Fruit fly (Drosophila melanogaster) whole organism, pupa: ENCODE data around the gene CG7376.

Experiments
- CG12605 ChIP-seq: fragments of 200-800 bp; sonication (Bioruptor generic); IDR thresholded peaks from 2 replicates; pipeline ENCODE4 v1.3.6; 2022; ENCODE audit warnings: missing biosample characterization, missing genetic modification characterization
- CG13204 ChIP-seq: fragments of 200-800 bp; sonication (Bioruptor generic); optimal IDR thresholded peaks from 2 replicates; lab custom pipeline; 2018; ENCODE audit warnings: missing biosample characterization, mild to moderate bottlenecking, missing genetic modification characterization, moderate library complexity
- CG14655 ChIP-seq: fragments of 200-800 bp; sonication (Bioruptor generic); optimal IDR thresholded peaks from 3 replicates; lab custom pipeline; 2017; ENCODE audit warnings: mild to moderate bottlenecking, missing biosample characterization, missing genetic modification reagents, missing genetic modification characterization
- CG4496 ChIP-seq: fragments of 200-800 bp; sonication (Bioruptor generic); IDR thresholded peaks from 3 replicates; pipeline ENCODE4 v1.3.6; 2022; ENCODE audit warnings: missing biosample characterization, missing genetic modification characterization
- CG8159 ChIP-seq: fragments of 200-800 bp; sonication (Bioruptor generic); optimal IDR thresholded peaks from 3 replicates; lab custom pipeline; 2018; ENCODE audit warnings: missing biosample characterization, mild to moderate bottlenecking, missing genetic modification characterization, moderate library complexity
- CG9948 ChIP-seq: fragments of 200-800 bp; sonication (Bioruptor generic); optimal IDR thresholded peaks from 2 replicates; lab custom pipeline; 2018; ENCODE audit warnings: missing biosample characterization, mild to moderate bottlenecking, missing genetic modification characterization, moderate library complexity
- EcR ChIP-seq: fragments of 200-800 bp; sonication (Bioruptor generic); optimal IDR thresholded peaks from 3 replicates; lab custom pipeline; 2019; ENCODE audit warnings: missing biosample characterization, missing genetic modification characterization, mild to moderate bottlenecking, moderate library complexity, missing genetic modification reagents
- Pif1A ChIP-seq: fragments of 200-800 bp; sonication (Bioruptor generic); optimal IDR thresholded peaks from 3 replicates; lab custom pipeline; 2016; ENCODE audit warnings: missing biosample characterization, missing genetic modification characterization
- rn ChIP-seq: fragments of 200-800 bp; sonication (Bioruptor generic); IDR thresholded peaks from 2 replicates; pipeline ENCODE4 v1.3.6; 2022; ENCODE audit warnings: missing biosample characterization, missing genetic modification characterization

DNA sequence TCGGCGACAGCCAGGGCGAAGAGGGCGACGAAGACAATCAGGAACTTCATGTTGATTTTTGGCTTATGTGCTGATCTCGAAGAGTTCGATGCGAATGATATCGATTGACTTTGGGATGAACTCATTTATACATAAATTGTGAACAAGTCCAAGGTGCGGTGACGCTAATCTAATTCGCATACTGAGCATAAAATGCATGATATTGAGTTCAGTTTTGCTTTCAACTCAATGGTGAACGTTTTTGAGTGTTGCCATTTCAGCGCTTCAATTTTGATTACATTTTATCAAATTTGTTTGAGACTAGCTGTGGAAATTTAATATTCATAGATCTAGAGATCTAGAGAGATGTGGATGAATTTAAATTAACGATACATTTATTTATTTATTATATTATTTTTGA, 37.4 kb upstream of the CG7376 start, which contains the start of gene Lcp65Af:
- TF ChIP-seq CG12605 (GFP tag; lab: Robert Waterston, UW) (no peak), CG8159 (tag; lab: Kevin White, UChicago) (no peak), EcR (no peak), CG14655 (GFP tag; lab: Kevin White, UChicago) (no peak), rn (no peak), CG13204 (GFP tag; lab: Kevin White, UChicago) (no peak), CG4496 (no peak), Pif1A (GFP tag; lab: Kevin White, UChicago) (no peak), CG9948 (tag; lab: Kevin White, UChicago) (no peak)
